Fruit fly (Drosophila melanogaster): ENCODE measurements around the gene Vti1b.

- TF ChIP-seq CG8478 (optimal IDR thresholded peaks at IDR 0.05) = no peak
- no peak for TF ChIP-seq CTCF (optimal IDR thresholded peaks at IDR 0.05)
Observed at dm6 chr3R:18449188-18449587, 52.4 kb downstream of the Vti1b start.

Data from S2 (cell line).